Worm (Caenorhabditis elegans): ENCODE results near the gene sri-29.

DNA sequence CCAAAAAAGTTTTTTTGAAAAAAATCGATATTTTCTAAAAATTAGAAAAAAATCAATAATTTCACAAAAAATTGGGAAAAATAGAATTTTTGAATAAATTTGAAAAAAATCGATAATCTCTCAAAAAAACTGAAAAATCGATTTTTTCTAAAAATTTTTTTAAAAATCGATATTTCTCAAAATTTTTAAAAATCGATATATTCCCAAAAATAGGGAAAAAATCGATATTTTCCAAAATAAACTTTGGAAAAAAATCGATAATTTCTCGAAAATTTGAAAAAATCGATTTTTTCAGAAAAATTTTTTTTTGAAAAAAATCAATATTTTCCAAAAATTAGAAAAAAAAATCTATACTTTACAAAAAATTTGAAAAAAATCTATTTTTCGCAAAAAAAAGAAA is 20.5 kb downstream of the sri-29 start:
- TF ChIP-seq ceh-31 (tag; optimal IDR thresholded peaks at IDR 0.05) (no peak), nfya-1 (tag; optimal IDR thresholded peaks at IDR 0.05) (no peak), ceh-6 (GFP tag; optimal IDR thresholded peaks at IDR 0.05) (no peak)
